Fruit fly (Drosophila melanogaster): Measurements from ENCODE around the gene Faf2.

Gene Faf2

DNA sequence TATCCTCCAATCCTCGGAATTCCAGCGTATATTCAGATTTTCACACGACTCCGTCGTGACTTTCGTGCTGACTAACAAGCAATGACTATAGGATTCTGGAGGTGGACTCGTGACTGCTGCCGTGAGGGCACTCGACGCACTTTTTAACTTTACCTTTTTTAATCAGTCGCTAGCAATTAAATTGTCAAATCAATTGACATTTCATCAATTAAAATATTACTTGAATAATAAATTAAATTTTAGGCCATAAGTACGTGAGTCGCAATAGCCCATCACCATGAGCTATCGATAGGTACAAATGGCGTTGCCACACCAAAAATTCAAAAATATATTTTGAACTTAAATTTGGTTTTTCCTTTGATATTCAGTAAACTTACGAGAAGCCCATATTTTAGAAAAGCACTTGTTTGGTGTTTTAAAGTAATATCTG, 2.9 kb downstream of the Faf2 start, which contains the start of gene Jwa (continued):
- peak; percentile 61 for TF ChIP-seq Neu2 (GFP tag; optimal IDR thresholded peaks at IDR 0.05; ENCODE audit: borderline replicate concordance)
- TF ChIP-seq CG12659 (GFP tag; optimal IDR thresholded peaks at IDR 0.05) = peak; percentile 94
- TF ChIP-seq Optix (GFP tag; IDR thresholded peaks at IDR 0.05) = peak; percentile 98
- TF ChIP-seq Hmr (GFP tag; optimal IDR thresholded peaks at IDR 0.05) = peak; percentile 97
- TF ChIP-seq slp2 (GFP tag; optimal IDR thresholded peaks at IDR 0.05) = peak; percentile 92
- peak; percentile 84 for TF ChIP-seq ara (GFP tag; IDR thresholded peaks at IDR 0.05)
- TF ChIP-seq abd-A (tag; optimal IDR thresholded peaks at IDR 0.05) = no peak
- TF ChIP-seq zfh1 (GFP tag; IDR thresholded peaks at IDR 0.05) = peak; percentile 92
- peak; percentile 81 for TF ChIP-seq Max (GFP tag; optimal IDR thresholded peaks at IDR 0.05)
- TF ChIP-seq onecut (GFP tag; IDR thresholded peaks at IDR 0.05) = peak; percentile 62
- TF ChIP-seq CG15011 (GFP tag; optimal IDR thresholded peaks at IDR 0.05) = no peak
- no peak for TF ChIP-seq MTF-1 (GFP tag; optimal IDR thresholded peaks at IDR 0.05; ENCODE audit: borderline replicate concordance)
- TF ChIP-seq CG1603 (tag; optimal IDR thresholded peaks at IDR 0.05) = peak; percentile 95
- TF ChIP-seq unpg (GFP tag; optimal IDR thresholded peaks at IDR 0.05) = peak; percentile 97
- peak; percentile 94 for TF ChIP-seq ci (GFP tag; IDR thresholded peaks at IDR 0.05)
- TF ChIP-seq CG12942 (GFP tag; optimal IDR thresholded peaks at IDR 0.05) = peak; percentile 98
- peak; percentile 42 for TF ChIP-seq CG4707 (GFP tag; optimal IDR thresholded peaks at IDR 0.05)
- peak; percentile 75 for TF ChIP-seq CG31441 (GFP tag; IDR thresholded peaks at IDR 0.05)
- TF ChIP-seq CG12155 (GFP tag; optimal IDR thresholded peaks at IDR 0.05) = peak; percentile 97
- peak; percentile 80 for TF ChIP-seq Lhr (GFP tag; optimal IDR thresholded peaks at IDR 0.05)
- peak; percentile 72 for TF ChIP-seq Adf1 (GFP tag; IDR thresholded peaks at IDR 0.05)
- TF ChIP-seq CG15514 (GFP tag; optimal IDR thresholded peaks at IDR 0.05) = peak; percentile 78
- TF ChIP-seq pum (GFP tag; optimal IDR thresholded peaks at IDR 0.05) = peak; percentile 96
- TF ChIP-seq grn (GFP tag; optimal IDR thresholded peaks at IDR 0.05) = peak; percentile 40
- peak; percentile 94 for TF ChIP-seq CG9817 (tag; optimal IDR thresholded peaks at IDR 0.05)
- TF ChIP-seq trh (GFP tag; optimal IDR thresholded peaks at IDR 0.05) = peak; percentile 76
- no peak for TF ChIP-seq cg (GFP tag; optimal IDR thresholded peaks at IDR 0.05)
- peak; percentile 89 to 98 for TF ChIP-seq dpn (GFP tag; optimal IDR thresholded peaks at IDR 0.05)
- peak; percentile 96 for TF ChIP-seq bab2 (GFP tag; optimal IDR thresholded peaks at IDR 0.05)
- peak; percentile 80 for TF ChIP-seq wor (GFP tag; IDR thresholded peaks at IDR 0.05)
- peak; percentile 88 for TF ChIP-seq gro (GFP tag; optimal IDR thresholded peaks at IDR 0.05)
- no peak for TF ChIP-seq CG12071 (GFP tag; optimal IDR thresholded peaks at IDR 0.05)
- TF ChIP-seq CG2199 (GFP tag; IDR thresholded peaks at IDR 0.05) = no peak
- TF ChIP-seq CG18619 (GFP tag; optimal IDR thresholded peaks at IDR 0.05) = peak; percentile 79
- TF ChIP-seq Hr51 (GFP tag; optimal IDR thresholded peaks at IDR 0.05) = peak; percentile 86 to 90
- peak; percentile 89 for TF ChIP-seq CG3407 (GFP tag; optimal IDR thresholded peaks at IDR 0.05)
- peak; percentile 76; the same call in 2 of the 3 replicates for TF ChIP-seq sr (GFP tag; IDR thresholded peaks at IDR 0.05)
- TF ChIP-seq kni (GFP tag; optimal IDR thresholded peaks at IDR 0.05) = peak; percentile 30
- no peak for TF ChIP-seq eve (GFP tag; optimal IDR thresholded peaks at IDR 0.05)
- TF ChIP-seq CG14860 (GFP tag; IDR thresholded peaks at IDR 0.05; ENCODE audit: partially characterized antibody) = peak; percentile 100
- peak; percentile 82 for TF ChIP-seq NK7.1 (GFP tag; optimal IDR thresholded peaks at IDR 0.05)
- TF ChIP-seq B-H1 (GFP tag; IDR thresholded peaks at IDR 0.05) = peak; percentile 80
- peak; percentile 78 for TF ChIP-seq bcd (GFP tag; optimal IDR thresholded peaks at IDR 0.05)
- TF ChIP-seq ssp (GFP tag; IDR thresholded peaks at IDR 0.05) = peak; percentile 83
- no peak for TF ChIP-seq lov (optimal IDR thresholded peaks at IDR 0.05)
- peak; percentile 83; the same call in 2 of the 3 replicates for TF ChIP-seq lov (GFP tag; IDR thresholded peaks at IDR 0.05)
- peak; percentile 81 for TF ChIP-seq Rx (GFP tag; IDR thresholded peaks at IDR 0.05)
- TF ChIP-seq Mes4 (GFP tag; optimal IDR thresholded peaks at IDR 0.05) = peak; percentile 83
- no peak for TF ChIP-seq D (optimal IDR thresholded peaks at IDR 0.05)
- peak; percentile 80 for TF ChIP-seq D (GFP tag; optimal IDR thresholded peaks at IDR 0.05)
- peak; percentile 91 for TF ChIP-seq shn (GFP tag; optimal IDR thresholded peaks at IDR 0.05)
